Fruit fly (Drosophila melanogaster): ENCODE measurements around the gene scf.
A peak's percentile ranks its signal among the peaks of the same experiment; 100 is the strongest.

The scf gene

dm6 chr3L:1349397-1349796 lies 50.9 kb downstream of the scf start (continued):
- TF ChIP-seq Ssrp (tag; optimal IDR thresholded peaks at IDR 0.05) (no peak), CG12391 (tag; optimal IDR thresholded peaks at IDR 0.05) (no peak), Hey (tag; optimal IDR thresholded peaks at IDR 0.05) (no peak), Med (GFP tag) (peak; percentile 64), Rfx (GFP tag; IDR thresholded peaks at IDR 0.05) (no peak), Neu2 (GFP tag; optimal IDR thresholded peaks at IDR 0.05; ENCODE audit: borderline replicate concordance) (no peak), stc (GFP tag; IDR thresholded peaks at IDR 0.05) (no peak), dysf (GFP tag; IDR thresholded peaks at IDR 0.05) (no peak), CG2116 (GFP tag; optimal IDR thresholded peaks at IDR 0.05) (no peak), kni (GFP tag; optimal IDR thresholded peaks at IDR 0.05) (peak; percentile 21), ase (GFP tag; IDR thresholded peaks at IDR 0.05) (0 out of 3 replicates have a peak, but pooled peaks have one; percentile 2), Ets97D (GFP tag; optimal IDR thresholded peaks at IDR 0.05) (no peak), gcm (GFP tag; optimal IDR thresholded peaks at IDR 0.05) (no peak), NFAT (GFP tag; IDR thresholded peaks at IDR 0.05) (no peak), CG7556 (GFP tag; optimal IDR thresholded peaks at IDR 0.05) (no peak), bigmax (GFP tag; optimal IDR thresholded peaks at IDR 0.05) (no peak), CG4820 (GFP tag; optimal IDR thresholded peaks at IDR 0.05) (no peak), nerfin-1 (tag; optimal IDR thresholded peaks at IDR 0.05) (no peak), z (GFP tag; IDR thresholded peaks at IDR 0.05) (peak; percentile 88), nmo (GFP tag; optimal IDR thresholded peaks at IDR 0.05) (no peak), CG16813 (GFP tag; IDR thresholded peaks at IDR 0.05; ENCODE audit: partially characterized antibody) (no peak), Optix (GFP tag; IDR thresholded peaks at IDR 0.05) (no peak), ewg (GFP tag; optimal IDR thresholded peaks at IDR 0.05) (peak; percentile 71), CG2120 (GFP tag; optimal IDR thresholded peaks at IDR 0.05) (no peak), CG10654 (GFP tag; optimal IDR thresholded peaks at IDR 0.05) (no peak), Dp (GFP tag; optimal IDR thresholded peaks at IDR 0.05) (no peak), CG10959 (GFP tag; IDR thresholded peaks at IDR 0.05) (no peak), fd102C (GFP tag; optimal IDR thresholded peaks at IDR 0.05) (no peak), repo (GFP tag; optimal IDR thresholded peaks at IDR 0.05) (no peak), D (optimal IDR thresholded peaks at IDR 0.05) (peak; percentile 71), D (GFP tag; optimal IDR thresholded peaks at IDR 0.05) (no peak), CG11456 (GFP tag; IDR thresholded peaks at IDR 0.05) (no peak)
